Fruit fly (Drosophila melanogaster): ENCODE results near the gene CG8051.

DNA sequence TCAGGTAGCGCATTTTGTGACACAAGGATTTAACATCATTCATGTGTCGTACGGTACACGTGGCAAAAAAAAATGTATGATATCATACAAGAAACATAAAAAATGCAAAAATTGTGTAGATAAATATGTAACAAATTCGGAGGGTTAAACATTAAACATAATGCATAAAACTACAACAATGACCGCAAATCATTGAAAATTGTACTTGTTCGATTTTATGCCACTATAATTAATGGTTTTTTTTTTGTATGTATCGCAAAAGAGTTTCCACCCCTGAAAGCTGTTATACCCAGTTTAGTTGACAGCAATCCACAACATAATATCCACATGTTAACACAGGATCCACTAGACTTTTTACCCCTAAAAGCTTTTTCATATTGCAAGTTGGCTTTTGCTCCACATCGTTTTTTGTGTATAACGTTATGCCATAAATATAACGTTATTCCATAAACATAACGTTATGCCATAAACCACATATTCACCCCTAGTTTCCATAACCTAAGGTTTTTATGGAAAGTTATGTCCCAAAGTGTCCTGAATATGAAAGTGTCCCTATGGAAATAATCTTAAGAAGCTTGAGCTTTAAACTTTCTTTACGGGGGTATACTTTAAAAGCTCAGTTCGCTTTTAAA is 41.2 kb upstream of the CG8051 start:
- TF ChIP-seq CG8159 (tag; optimal IDR thresholded peaks at IDR 0.05) (no peak), Pif1B (GFP tag; optimal IDR thresholded peaks at IDR 0.05) (no peak), CG12605 (GFP tag; IDR thresholded peaks at IDR 0.05) (no peak), Ets98B (GFP tag; IDR thresholded peaks at IDR 0.05) (no peak), CG13204 (GFP tag; optimal IDR thresholded peaks at IDR 0.05) (no peak), CG15710 (tag; optimal IDR thresholded peaks at IDR 0.05) (no peak), CG10348 (GFP tag; IDR thresholded peaks at IDR 0.05) (no peak)

Measured in whole organism, pupa.